Worm (Caenorhabditis elegans) whole organism, L4/young adult: ENCODE measurements around the gene mrpl-2.

Experiments
- dao-5 ChIP-seq: sonication (generic microtip); optimal IDR thresholded peaks from 2 replicates; lab custom pipeline; 2016; ENCODE audit warnings: missing genotype, missing genetic modification characterization, moderate library complexity, missing compliant biosample characterization
- him-1 ChIP-seq: sonication (generic microtip); optimal IDR thresholded peaks from 2 replicates; lab custom pipeline; 2016; ENCODE audit warnings: missing genotype, missing genetic modification reagents, missing genetic modification characterization, missing compliant biosample characterization

- TF ChIP-seq dao-5 (tag; lab: Kevin White, UChicago) (no peak), him-1 (tag; lab: Kevin White, UChicago) (no peak)
Observed at ce11 chrIV:760267-760666, 12.8 kb upstream of the mrpl-2 start, which contains the start of gene gst-40.
